Fruit fly (Drosophila melanogaster): ENCODE data around the gene tfc.

Gene tfc

dm6 chr3L:1256061-1256780, at the start of gene tfc:
tfc (plus strand) TSS chr3L:1256449.
- no peak for TF ChIP-seq twi (tag; optimal IDR thresholded peaks at IDR 0.05)
- TF ChIP-seq CG14050 (GFP tag; IDR thresholded peaks at IDR 0.05), result no peak
- no peak for TF ChIP-seq CG7372 (GFP tag; IDR thresholded peaks at IDR 0.05)
- no peak for TF ChIP-seq CG4707 (GFP tag; optimal IDR thresholded peaks at IDR 0.05)
- TF ChIP-seq CG4282 (GFP tag; optimal IDR thresholded peaks at IDR 0.05), result no peak
- TF ChIP-seq her (GFP tag; optimal IDR thresholded peaks at IDR 0.05), result no peak
- TF ChIP-seq esg (GFP tag; conservative IDR thresholded peaks at IDR 0.05), result no peak
- TF ChIP-seq kni (GFP tag; optimal IDR thresholded peaks at IDR 0.05), result peak; percentile 65
- peak; percentile 55 for TF ChIP-seq nom (GFP tag; optimal IDR thresholded peaks at IDR 0.05)
- TF ChIP-seq Hr39 (optimal IDR thresholded peaks at IDR 0.05), result no peak
- TF ChIP-seq pnt (GFP tag; optimal IDR thresholded peaks at IDR 0.05), result no peak
- TF ChIP-seq sr (GFP tag; IDR thresholded peaks at IDR 0.05), result no peak
- no peak for TF ChIP-seq ase (GFP tag; IDR thresholded peaks at IDR 0.05)
- TF ChIP-seq Abd-B (GFP tag; optimal IDR thresholded peaks at IDR 0.05), result no peak
- no peak for TF ChIP-seq tup (GFP tag; optimal IDR thresholded peaks at IDR 0.05)
- no peak for TF ChIP-seq ATbp (GFP tag; optimal IDR thresholded peaks at IDR 0.05)
- no peak for TF ChIP-seq Xbp1 (GFP tag; optimal IDR thresholded peaks at IDR 0.05)
- no peak for TF ChIP-seq Rx (GFP tag; IDR thresholded peaks at IDR 0.05)
- no peak for TF ChIP-seq cas (GFP tag; IDR thresholded peaks at IDR 0.05)
- no peak for TF ChIP-seq B-H1 (GFP tag; IDR thresholded peaks at IDR 0.05)
- TF ChIP-seq CG12299 (tag; optimal IDR thresholded peaks at IDR 0.05), result no peak
- 0 out of 3 replicates have a peak, but pooled peaks have one; percentile 19 for TF ChIP-seq zen2 (GFP tag; IDR thresholded peaks at IDR 0.05; ENCODE audit: partially characterized antibody)
- no peak for TF ChIP-seq ssp (GFP tag; IDR thresholded peaks at IDR 0.05)
- no peak for TF ChIP-seq nerfin-1 (tag; optimal IDR thresholded peaks at IDR 0.05)
- peak; percentile 4 for TF ChIP-seq CG10543 (GFP tag; optimal IDR thresholded peaks at IDR 0.05)
- TF ChIP-seq Side (GFP tag; optimal IDR thresholded peaks at IDR 0.05), result no peak
- no peak for TF ChIP-seq CTCF (GFP tag; optimal IDR thresholded peaks at IDR 0.05)
- no peak for TF ChIP-seq CG10321 (GFP tag; IDR thresholded peaks at IDR 0.05)
- TF ChIP-seq shn (GFP tag; optimal IDR thresholded peaks at IDR 0.05), result no peak
- no peak for TF ChIP-seq CG14441 (GFP tag; IDR thresholded peaks at IDR 0.05)
- no peak for TF ChIP-seq bab2 (GFP tag; optimal IDR thresholded peaks at IDR 0.05)
- TF ChIP-seq Med (GFP tag), result peak; percentile 42
- no peak for TF ChIP-seq ap (GFP tag; IDR thresholded peaks at IDR 0.05)
- no peak for TF ChIP-seq NC2β (GFP tag; optimal IDR thresholded peaks at IDR 0.05)
- no peak for TF ChIP-seq B-H2 (GFP tag; optimal IDR thresholded peaks at IDR 0.05)
- TF ChIP-seq tap (tag; optimal IDR thresholded peaks at IDR 0.05), result no peak
- peak in 1 of 2 experiments; percentile 14 for TF ChIP-seq Eip74EF (GFP tag; optimal IDR thresholded peaks at IDR 0.05)
- peak; percentile 6 for TF ChIP-seq odd (GFP tag; optimal IDR thresholded peaks at IDR 0.05)
- no peak for TF ChIP-seq Atf-2 (GFP tag; optimal IDR thresholded peaks at IDR 0.05)
- no peak for TF ChIP-seq psq (GFP tag; optimal IDR thresholded peaks at IDR 0.05)
- TF ChIP-seq CG31388 (GFP tag; optimal IDR thresholded peaks at IDR 0.05), result no peak
- no peak for TF ChIP-seq Hsf (GFP tag; optimal IDR thresholded peaks at IDR 0.05)
- no peak for TF ChIP-seq Rfx (GFP tag; IDR thresholded peaks at IDR 0.05)
- peak; percentile 83 for TF ChIP-seq CG5180 (GFP tag; optimal IDR thresholded peaks at IDR 0.05)
- no peak for TF ChIP-seq Hey (tag; optimal IDR thresholded peaks at IDR 0.05)
- TF ChIP-seq GATAe (GFP tag; conservative IDR thresholded peaks at IDR 0.05), result no peak
- no peak for TF ChIP-seq pita (GFP tag; optimal IDR thresholded peaks at IDR 0.05)
- no peak for TF ChIP-seq CG2116 (GFP tag; optimal IDR thresholded peaks at IDR 0.05)
- peak; percentile 90 for TF ChIP-seq Deaf1 (tag; optimal IDR thresholded peaks at IDR 0.05)
- no peak for TF ChIP-seq CG32532 (GFP tag; IDR thresholded peaks at IDR 0.05)
- no peak for TF ChIP-seq CkIIα-i1 (GFP tag; IDR thresholded peaks at IDR 0.05)
- no peak for TF ChIP-seq dysf (GFP tag; IDR thresholded peaks at IDR 0.05)

Measured in whole organism, embryonic.